Fruit fly (Drosophila melanogaster) whole organism, embryonic: ENCODE results near the gene Pex11c.

Experiments used
- Antp ChIP-seq: fragments of 200-800 bp; sonication (Bioruptor generic); optimal IDR thresholded peaks from 3 replicates; lab custom pipeline; 2016; ENCODE audit warnings: missing biosample characterization, missing genetic modification characterization
- Atf6 ChIP-seq: fragments of 200-800 bp; sonication (Bioruptor generic); IDR thresholded peaks from 2 replicates; pipeline ENCODE4 v1.3.6; 2022; ENCODE audit warnings: missing biosample characterization, missing genetic modification characterization
- B-H1 ChIP-seq: fragments of 200-800 bp; sonication (Bioruptor generic); IDR thresholded peaks from 3 replicates; pipeline ENCODE4 v1.3.6; 2022; ENCODE audit warnings: missing biosample characterization, missing genetic modification characterization
- B-H2 ChIP-seq: fragments of 200-800 bp; sonication (Bioruptor generic); optimal IDR thresholded peaks from 2 replicates; lab custom pipeline; 2018; ENCODE audit warnings: missing biosample characterization, mild to moderate bottlenecking, missing genetic modification characterization
- Blimp-1 ChIP-seq: fragments of 200-800 bp; sonication (Bioruptor generic); optimal IDR thresholded peaks from 3 replicates; lab custom pipeline; 2018; ENCODE audit warnings: missing biosample characterization, missing genetic modification characterization, mild to moderate bottlenecking, moderate library complexity, missing genetic modification reagents
- BtbVII ChIP-seq: fragments of 200-800 bp; sonication (Bioruptor generic); optimal IDR thresholded peaks from 3 replicates; lab custom pipeline; 2017; ENCODE audit warnings: missing biosample characterization, mild to moderate bottlenecking, missing genetic modification characterization
- CG10366 ChIP-seq: fragments of 200-800 bp; sonication (Bioruptor generic); IDR thresholded peaks from 2 replicates; pipeline ENCODE4 v1.3.6; 2022; ENCODE audit warnings: missing biosample characterization, missing genetic modification characterization
- CG12071 ChIP-seq: fragments of 200-800 bp; sonication (Bioruptor generic); optimal IDR thresholded peaks from 3 replicates; lab custom pipeline; 2018; ENCODE audit warnings: missing biosample characterization, mild to moderate bottlenecking, missing genetic modification characterization
- CG12155 ChIP-seq: fragments of 200-800 bp; sonication (Bioruptor generic); optimal IDR thresholded peaks from 3 replicates; lab custom pipeline; 2016; ENCODE audit warnings: missing biosample characterization, missing genetic modification characterization
- CG14965 ChIP-seq: fragments of 200-800 bp; sonication (Bioruptor generic); optimal IDR thresholded peaks from 2 replicates; lab custom pipeline; 2016; ENCODE audit warnings: missing biosample characterization, missing genetic modification characterization, borderline replicate concordance
- CG15073 ChIP-seq: fragments of 200-800 bp; sonication (Bioruptor generic); optimal IDR thresholded peaks from 2 replicates; lab custom pipeline; 2016; ENCODE audit warnings: missing biosample characterization, missing genetic modification characterization
- CG15696 ChIP-seq: fragments of 200-800 bp; sonication (Bioruptor generic); optimal IDR thresholded peaks from 2 replicates; lab custom pipeline; 2019; ENCODE audit warnings: missing biosample characterization, mild to moderate bottlenecking, missing genetic modification characterization, moderate library complexity
- CG1647 ChIP-seq: fragments of 200-800 bp; sonication (Bioruptor generic); optimal IDR thresholded peaks from 3 replicates; lab custom pipeline; 2016; ENCODE audit warnings: missing biosample characterization, missing genetic modification characterization
- CG17328 ChIP-seq: fragments of 200-800 bp; sonication (Bioruptor generic); IDR thresholded peaks from 2 replicates; pipeline ENCODE4 v1.3.6; 2022; ENCODE audit warnings: missing biosample characterization, missing genetic modification characterization
- CG30020 ChIP-seq: fragments of 200-800 bp; optimal IDR thresholded peaks from 2 replicates; lab custom pipeline; 2019; ENCODE audit warnings: missing biosample characterization, mild to moderate bottlenecking, missing genetic modification characterization, moderate library complexity
- CG31224 ChIP-seq: fragments of 200-800 bp; sonication (Bioruptor generic); IDR thresholded peaks from 2 replicates; pipeline ENCODE4 v1.3.6; 2022; ENCODE audit warnings: missing biosample characterization, missing genetic modification characterization
- CG31388 ChIP-seq: fragments of 200-800 bp; sonication (Bioruptor generic); optimal IDR thresholded peaks from 2 replicates; lab custom pipeline; 2016; ENCODE audit warnings: missing biosample characterization, missing genetic modification characterization
- CG3281 ChIP-seq: fragments of 200-800 bp; sonication (Bioruptor generic); optimal IDR thresholded peaks from 3 replicates; lab custom pipeline; 2017; ENCODE audit warnings: missing biosample characterization, mild to moderate bottlenecking, missing genetic modification characterization
- CG4820 ChIP-seq: fragments of 200-800 bp; sonication (Bioruptor generic); optimal IDR thresholded peaks from 3 replicates; lab custom pipeline; 2016; ENCODE audit warnings: missing biosample characterization, missing genetic modification characterization
- CG6854 ChIP-seq: fragments of 200-800 bp; sonication (Bioruptor generic); optimal IDR thresholded peaks from 3 replicates; lab custom pipeline; 2017; ENCODE audit warnings: missing biosample characterization, mild to moderate bottlenecking, missing genetic modification characterization
- CG9817 ChIP-seq: fragments of 200-800 bp; sonication (Bioruptor generic); optimal IDR thresholded peaks from 2 replicates; lab custom pipeline; 2018; ENCODE audit warnings: missing biosample characterization, mild to moderate bottlenecking, missing genetic modification characterization, moderate library complexity
- CkIIα-i1 ChIP-seq: fragments of 200-800 bp; sonication (Bioruptor generic); IDR thresholded peaks from 2 replicates; pipeline ENCODE4 v1.3.6; 2022; ENCODE audit warnings: missing biosample characterization, missing genetic modification characterization
- D19A ChIP-seq: fragments of 200-800 bp; optimal IDR thresholded peaks from 3 replicates; lab custom pipeline; 2019; ENCODE audit warnings: missing biosample characterization, mild to moderate bottlenecking, missing genetic modification characterization, moderate library complexity
- Dad ChIP-seq: fragments of 200-800 bp; sonication (Bioruptor generic); optimal IDR thresholded peaks from 3 replicates; lab custom pipeline; 2016; ENCODE audit warnings: missing biosample characterization, missing genetic modification characterization
- Dbx ChIP-seq: fragments of 200-800 bp; sonication (Bioruptor generic); IDR thresholded peaks from 3 replicates; pipeline ENCODE4 v1.3.6; 2022; ENCODE audit warnings: missing biosample characterization, missing genetic modification characterization
- Dek ChIP-seq: fragments of 200-800 bp; sonication (Bioruptor generic); optimal IDR thresholded peaks from 3 replicates; lab custom pipeline; 2019; ENCODE audit warnings: missing biosample characterization, mild to moderate bottlenecking, missing genetic modification characterization, moderate library complexity
- Dip2 ChIP-seq: fragments of 200-800 bp; sonication (Bioruptor generic); IDR thresholded peaks from 2 replicates; pipeline ENCODE4 v1.3.6; 2022; ENCODE audit warnings: missing biosample characterization, missing genetic modification characterization
- Dip3 ChIP-seq: fragments of 200-800 bp; sonication (Bioruptor generic); optimal IDR thresholded peaks from 3 replicates; lab custom pipeline; 2016; ENCODE audit warnings: missing biosample characterization, missing genetic modification characterization
- GATAe ChIP-seq: fragments of 200-800 bp; sonication (Bioruptor generic); conservative IDR thresholded peaks from 2 replicates; pipeline ENCODE4 v1.3.6; 2022; ENCODE audit warnings: missing biosample characterization, missing genetic modification characterization
- Gsc ChIP-seq: fragments of 200-800 bp; sonication (Bioruptor generic); IDR thresholded peaks from 2 replicates; pipeline ENCODE4 v1.3.6; 2022; ENCODE audit warnings: missing biosample characterization, missing genetic modification characterization
- NC2β ChIP-seq: fragments of 200-800 bp; sonication (Bioruptor generic); optimal IDR thresholded peaks from 2 replicates; lab custom pipeline; 2016; ENCODE audit warnings: missing biosample characterization, missing genetic modification characterization
- Nf-YB ChIP-seq: fragments of 200-800 bp; sonication (Bioruptor generic); optimal IDR thresholded peaks from 3 replicates; lab custom pipeline; 2019; ENCODE audit warnings: missing biosample characterization, mild to moderate bottlenecking, missing genetic modification characterization, moderate library complexity
- Oli ChIP-seq: fragments of 200-800 bp; sonication (Bioruptor generic); optimal IDR thresholded peaks from 2 replicates; lab custom pipeline; 2018; ENCODE audit warnings: missing biosample characterization, mild to moderate bottlenecking, missing genetic modification characterization, moderate library complexity
- Taf1 ChIP-seq: fragments of 200-800 bp; sonication (Bioruptor generic); IDR thresholded peaks from 2 replicates; pipeline ENCODE4 v1.3.6; 2022; ENCODE audit warnings: missing biosample characterization, missing genetic modification characterization
- Usf ChIP-seq: fragments of 200-800 bp; sonication (Bioruptor generic); optimal IDR thresholded peaks from 2 replicates; lab custom pipeline; 2017; ENCODE audit warnings: missing genotype, missing biosample characterization, missing genetic modification characterization
- corto ChIP-seq: fragments of 200-800 bp; sonication (Bioruptor generic); optimal IDR thresholded peaks from 2 replicates; lab custom pipeline; 2016; ENCODE audit warnings: missing biosample characterization, mild to moderate bottlenecking, missing genetic modification characterization, moderate library complexity
- dati ChIP-seq: fragments of 200-800 bp; sonication (Bioruptor generic); IDR thresholded peaks from 2 replicates; pipeline ENCODE4 v1.3.6; 2022; ENCODE audit warnings: missing biosample characterization, missing genetic modification characterization
- fd3F ChIP-seq: fragments of 200-800 bp; sonication (Bioruptor generic); optimal IDR thresholded peaks from 2 replicates; lab custom pipeline; 2018; ENCODE audit warnings: missing biosample characterization, mild to moderate bottlenecking, missing genetic modification characterization, moderate library complexity
- fd96Cb ChIP-seq: fragments of 200-800 bp; sonication (Bioruptor generic); optimal IDR thresholded peaks from 2 replicates; lab custom pipeline; 2018; ENCODE audit warnings: missing biosample characterization, mild to moderate bottlenecking, missing genetic modification characterization, moderate library complexity
- ind ChIP-seq: fragments of 200-800 bp; sonication (Bioruptor generic); optimal IDR thresholded peaks from 3 replicates; lab custom pipeline; 2016; ENCODE audit warnings: missing biosample characterization, missing genetic modification characterization
- insv ChIP-seq, 2 experiments: fragments of 200-800 bp; sonication (Bioruptor generic); optimal IDR thresholded peaks; 3 replicates each; lab custom pipeline; 2016 to 2018; ENCODE audit warnings: missing biosample characterization in 2 of 2, missing genetic modification characterization in 2 of 2
- luna ChIP-seq: fragments of 200-800 bp; sonication (Bioruptor generic); optimal IDR thresholded peaks from 2 replicates; lab custom pipeline; 2016; ENCODE audit warnings: missing biosample characterization, missing genetic modification characterization
- mam ChIP-seq: fragments of 200-800 bp; sonication (Bioruptor generic); optimal IDR thresholded peaks from 3 replicates; lab custom pipeline; 2016; ENCODE audit warnings: missing biosample characterization, missing genetic modification characterization
- org-1 ChIP-seq: fragments of 200-800 bp; sonication (Bioruptor generic); optimal IDR thresholded peaks from 2 replicates; lab custom pipeline; 2017; ENCODE audit warnings: missing biosample characterization, missing genetic modification characterization
- psq ChIP-seq: fragments of 200-800 bp; sonication (Bioruptor generic); optimal IDR thresholded peaks from 2 replicates; lab custom pipeline; 2017; ENCODE audit warnings: missing biosample characterization, missing genetic modification characterization
- ranshi ChIP-seq: fragments of 200-800 bp; sonication (Bioruptor generic); IDR thresholded peaks from 2 replicates; pipeline ENCODE4 v1.3.6; 2022; ENCODE audit warnings: missing biosample characterization, missing genetic modification characterization
- sens ChIP-seq: fragments of 200-800 bp; sonication (Bioruptor generic); peaks from one replicate; lab custom pipeline; 2016; ENCODE audit warnings: missing biosample characterization, missing genetic modification characterization
- sob ChIP-seq: fragments of 200-800 bp; sonication (Bioruptor generic); IDR thresholded peaks from 2 replicates; pipeline ENCODE4 v1.3.6; 2022; ENCODE audit warnings: missing biosample characterization, missing genetic modification characterization
- ssp ChIP-seq: fragments of 200-800 bp; sonication (Bioruptor generic); IDR thresholded peaks from 2 replicates; pipeline ENCODE4 v1.3.6; 2022; ENCODE audit warnings: missing biosample characterization, missing genetic modification characterization
- trem ChIP-seq: fragments of 200-800 bp; optimal IDR thresholded peaks from 3 replicates; lab custom pipeline; 2019; ENCODE audit warnings: missing biosample characterization, mild to moderate bottlenecking, missing genetic modification characterization, moderate library complexity
- zfh2 ChIP-seq: fragments of 200-800 bp; sonication (Bioruptor generic); optimal IDR thresholded peaks from 2 replicates; lab custom pipeline; 2016; ENCODE audit warnings: missing biosample characterization, missing genetic modification characterization

Pex11c gene

dm6 chr3R:23211745-23212254 is 46.4 kb upstream of the Pex11c start (continued):
- peak; percentile 47 for TF ChIP-seq Dek (tag; lab: Kevin White, UChicago)
- TF ChIP-seq zfh2 (GFP tag; lab: Kevin White, UChicago), result peak; percentile 22
- no peak for TF ChIP-seq Taf1 (GFP tag; lab: Robert Waterston, UW)
- TF ChIP-seq trem (tag; lab: Kevin White, UChicago), result peak; percentile 39
- TF ChIP-seq corto, result peak; percentile 22
- no peak for TF ChIP-seq insv (GFP tag; optimal IDR thresholded peaks at IDR 0.05; lab: Kevin White, UChicago)
- peak; percentile 95 for TF ChIP-seq Nf-YB (GFP tag; lab: Kevin White, UChicago)
- TF ChIP-seq CG1647, result peak; percentile 15
- TF ChIP-seq luna (GFP tag; lab: Kevin White, UChicago), result no peak
- peak; percentile 78 for TF ChIP-seq Dbx (GFP tag; lab: Robert Waterston, UW)
- no peak for TF ChIP-seq Dad (GFP tag; lab: Kevin White, UChicago)
- peak; percentile 60 for TF ChIP-seq Blimp-1
- TF ChIP-seq sob (GFP tag; lab: Robert Waterston, UW), result peak; percentile 59; the same call in 1 of the 2 replicates
- TF ChIP-seq ind (GFP tag; lab: Kevin White, UChicago), result peak; percentile 41
- TF ChIP-seq B-H2, result peak; percentile 1
- peak; percentile 64 for TF ChIP-seq mam (GFP tag; lab: Kevin White, UChicago)
- TF ChIP-seq org-1 (GFP tag; lab: Kevin White, UChicago), result peak; percentile 26
- TF ChIP-seq CG15696 (tag; lab: Kevin White, UChicago), result peak; percentile 71
- no peak for TF ChIP-seq CG31224 (GFP tag; lab: Robert Waterston, UW)
- peak; percentile 50 for TF ChIP-seq BtbVII
- TF ChIP-seq CG10366 (GFP tag; lab: Robert Waterston, UW), result peak; percentile 15; the same call in 1 of the 2 replicates
- TF ChIP-seq Usf, result no peak
- TF ChIP-seq GATAe (GFP tag; lab: Robert Waterston, UW), result no peak
- TF ChIP-seq Dip3 (GFP tag; lab: Kevin White, UChicago), result peak; percentile 4
- TF ChIP-seq CG4820 (GFP tag; lab: Kevin White, UChicago), result peak; percentile 27
- no peak for TF ChIP-seq CkIIα-i1 (GFP tag; lab: Robert Waterston, UW)
- TF ChIP-seq dati (GFP tag; lab: Robert Waterston, UW), result no peak
- TF ChIP-seq CG12155 (GFP tag; lab: Kevin White, UChicago), result peak; percentile 41
- 0 out of 2 replicates have a peak, but pooled peaks have one; percentile 30 for TF ChIP-seq ssp (GFP tag; lab: Robert Waterston, UW)
- TF ChIP-seq CG3281, result peak; percentile 74
- TF ChIP-seq Antp, result no peak
- peak; percentile 56 for TF ChIP-seq CG9817 (tag; lab: Kevin White, UChicago)
- TF ChIP-seq CG30020 (tag; lab: Kevin White, UChicago), result no peak
- no peak for TF ChIP-seq NC2β (GFP tag; lab: Kevin White, UChicago)
- TF ChIP-seq psq (GFP tag; lab: Kevin White, UChicago), result no peak
- TF ChIP-seq B-H1 (GFP tag; lab: Robert Waterston, UW), result no peak
- TF ChIP-seq fd3F (GFP tag; lab: Kevin White, UChicago), result peak; percentile 2
- peak; percentile 24 for TF ChIP-seq fd96Cb (tag; lab: Kevin White, UChicago)
- 0 out of 2 replicates have a peak, but pooled peaks have one; percentile 19 for TF ChIP-seq CG17328 (GFP tag; lab: Robert Waterston, UW)
- peak; percentile 53 for TF ChIP-seq Oli (tag; lab: Kevin White, UChicago)
- peak; percentile 92 for TF ChIP-seq sens (GFP tag; lab: Kevin White, UChicago)
- TF ChIP-seq CG6854 (GFP tag; lab: Kevin White, UChicago), result peak; percentile 41
- TF ChIP-seq CG12071 (GFP tag; lab: Kevin White, UChicago), result peak; percentile 31
- TF ChIP-seq CG14965 (GFP tag; lab: Kevin White, UChicago), result no peak
- TF ChIP-seq CG15073 (GFP tag; lab: Kevin White, UChicago), result no peak
- no peak for TF ChIP-seq Dip2 (GFP tag; lab: Robert Waterston, UW)
- no peak for TF ChIP-seq Gsc
- 0 out of 2 replicates have a peak, but pooled peaks have one; percentile 19 for TF ChIP-seq ranshi (GFP tag; lab: Robert Waterston, UW)
- peak; percentile 45; the same call in 1 of the 2 replicates for TF ChIP-seq Atf6
- peak; percentile 5 for TF ChIP-seq CG31388 (GFP tag; lab: Kevin White, UChicago)
- peak; percentile 59 for TF ChIP-seq D19A
